Fruit fly (Drosophila melanogaster): Measurements from ENCODE around the gene CG18675.

dm6 chr3L:4187930-4188523 is 14.3 kb downstream of the CG18675 start, which contains the start of the genes Teh2 and tipE:
- TF ChIP-seq Mnt (GFP tag; optimal IDR thresholded peaks at IDR 0.05) (no peak), CG7101 (tag; optimal IDR thresholded peaks at IDR 0.05) (no peak), tj (GFP tag; optimal IDR thresholded peaks at IDR 0.05) (no peak)
